Fruit fly (Drosophila melanogaster): ENCODE data around the gene CG34284.

dm6 chr3R:18897821-18898220 is 4.9 kb downstream of the CG34284 start, which contains the start of gene CG14297:
- TF ChIP-seq EcR (GFP tag; optimal IDR thresholded peaks at IDR 0.05), result no peak
- TF ChIP-seq CG8478 (optimal IDR thresholded peaks at IDR 0.05), result no peak
- TF ChIP-seq usp (GFP tag; optimal IDR thresholded peaks at IDR 0.05), result no peak
- no peak for TF ChIP-seq Dll (optimal IDR thresholded peaks at IDR 0.05)
- TF ChIP-seq psq (optimal IDR thresholded peaks at IDR 0.05), result no peak
- TF ChIP-seq pan (optimal IDR thresholded peaks at IDR 0.05), result no peak

Measured in whole organism.